Worm (Caenorhabditis elegans): ENCODE measurements around the gene R09D1.14.
A peak's percentile ranks its signal among the peaks of the same experiment; 100 is the strongest.

R09D1.14 gene

ce11 chrII:9485081-9485730 lies 25.8 kb upstream of the R09D1.14 start:
- TF ChIP-seq dmd-4 (tag; optimal IDR thresholded peaks at IDR 0.05; ENCODE audit: borderline replicate concordance) (no peak), K02D7.2 (tag; optimal IDR thresholded peaks at IDR 0.05) (no peak), ceh-18 (tag; optimal IDR thresholded peaks at IDR 0.05) (no peak)

ce11 chrII:9483342-9483741 lies 24.0 kb upstream of the R09D1.14 start:
- TF ChIP-seq elt-2 (tag; optimal IDR thresholded peaks at IDR 0.05) = peak; percentile 28
- TF ChIP-seq ahr-1 (tag; optimal IDR thresholded peaks at IDR 0.05) = no peak
- TF ChIP-seq ceh-2 (tag; optimal IDR thresholded peaks at IDR 0.05) = no peak
- TF ChIP-seq fkh-10 (GFP tag; optimal IDR thresholded peaks at IDR 0.05) = no peak

ce11 chrII:9482529-9482928 lies 23.2 kb upstream of the R09D1.14 start:
- TF ChIP-seq ceh-9 (tag; optimal IDR thresholded peaks at IDR 0.05) = no peak

- TF ChIP-seq K02D7.2 (tag; optimal IDR thresholded peaks at IDR 0.05) (no peak), F13H6.1 (tag; optimal IDR thresholded peaks at IDR 0.05) (no peak), ets-4 (tag; optimal IDR thresholded peaks at IDR 0.05) (no peak), hlh-15 (tag; optimal IDR thresholded peaks at IDR 0.05) (no peak), nfya-1 (tag; optimal IDR thresholded peaks at IDR 0.05) (no peak), pag-3 (tag; optimal IDR thresholded peaks at IDR 0.05; ENCODE audit: borderline replicate concordance) (no peak), ceh-48 (tag; optimal IDR thresholded peaks at IDR 0.05) (no peak), madf-2 (tag; optimal IDR thresholded peaks at IDR 0.05) (no peak), ceh-19 (GFP tag; optimal IDR thresholded peaks at IDR 0.05) (no peak), unc-3 (GFP tag; conservative IDR thresholded peaks at IDR 0.05) (no peak), unc-3 (tag; optimal IDR thresholded peaks at IDR 0.05) (no peak), syd-9 (tag; optimal IDR thresholded peaks at IDR 0.05) (no peak)
Observed at ce11 chrII:9481427-9481826, 22.1 kb upstream of the R09D1.14 start.

DNA sequence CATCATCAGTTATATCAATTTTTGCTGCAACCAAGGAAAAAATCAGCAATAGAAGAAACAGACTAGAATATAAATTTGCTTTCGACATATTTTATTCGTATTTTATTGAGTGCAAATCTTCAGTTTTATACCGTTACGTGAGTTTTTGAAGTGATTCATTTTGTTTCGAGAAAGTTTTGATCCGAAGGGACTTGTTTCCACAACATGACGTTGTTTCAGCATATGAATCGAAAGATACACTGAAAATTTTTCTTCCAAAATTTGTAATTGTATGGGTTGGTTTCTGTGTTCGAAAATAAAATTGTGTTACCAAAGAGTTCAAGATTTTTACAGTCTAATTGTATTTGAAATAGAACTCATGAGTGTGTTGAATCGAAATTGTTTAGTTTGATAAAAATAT lies 20.6 kb upstream of the R09D1.14 start, which contains the start of gene T19H5.7:
T19H5.7 (minus strand) TSS at position 101 of the 400 bp plus-strand sequence.
- no peak for TF ChIP-seq ceh-6 (GFP tag; optimal IDR thresholded peaks at IDR 0.05)
- TF ChIP-seq ama-1 (optimal IDR thresholded peaks at IDR 0.05) = no peak
- TF ChIP-seq hlh-13 (GFP tag; optimal IDR thresholded peaks at IDR 0.05) = no peak
- TF ChIP-seq Y22D7AL.16 (tag; optimal IDR thresholded peaks at IDR 0.05) = no peak
- no peak for TF ChIP-seq pag-3 (tag; optimal IDR thresholded peaks at IDR 0.05; ENCODE audit: borderline replicate concordance)
- TF ChIP-seq ceh-48 (tag; optimal IDR thresholded peaks at IDR 0.05) = no peak

ce11 chrII:9477567-9477966 lies 18.2 kb upstream of the R09D1.14 start, which contains the start of gene chil-27:
Gene chil-27 (plus strand): TSS chrII:9477867.
- TF ChIP-seq ceh-22 (tag; optimal IDR thresholded peaks at IDR 0.05) = no peak
- no peak for TF ChIP-seq tbx-7 (tag; optimal IDR thresholded peaks at IDR 0.05)
- no peak for TF ChIP-seq ceh-31 (tag; optimal IDR thresholded peaks at IDR 0.05)
- TF ChIP-seq lin-11 (tag; optimal IDR thresholded peaks at IDR 0.05) = no peak
- TF ChIP-seq unc-3 (GFP tag; conservative IDR thresholded peaks at IDR 0.05) = no peak
- no peak for TF ChIP-seq unc-3 (tag; optimal IDR thresholded peaks at IDR 0.05)
- TF ChIP-seq elt-2 (tag; optimal IDR thresholded peaks at IDR 0.05) = no peak
- TF ChIP-seq tbx-2 (tag; optimal IDR thresholded peaks at IDR 0.05) = no peak
- no peak for TF ChIP-seq sdc-2 (tag; optimal IDR thresholded peaks at IDR 0.05)
- no peak for TF ChIP-seq T23F11.4 (GFP tag; optimal IDR thresholded peaks at IDR 0.05)
- TF ChIP-seq unc-86 (tag; optimal IDR thresholded peaks at IDR 0.05) = no peak
